Fruit fly (Drosophila melanogaster) whole organism, embryonic: ENCODE results near the gene Gfat2.

ENCODE experiments used
- Adf1 ChIP-seq: fragments of 200-800 bp; sonication (Bioruptor generic); IDR thresholded peaks from 2 replicates; pipeline ENCODE4 v1.3.6; 2022; ENCODE audit warnings: missing biosample characterization, missing genetic modification characterization
- Atf3 ChIP-seq: fragments of 200-800 bp; sonication (Bioruptor generic); optimal IDR thresholded peaks from 3 replicates; lab custom pipeline; 2016; ENCODE audit warnings: missing biosample characterization, missing genetic modification characterization
- CG11456 ChIP-seq: fragments of 200-800 bp; sonication (Bioruptor generic); IDR thresholded peaks from 3 replicates; pipeline ENCODE4 v1.3.6; 2022; ENCODE audit warnings: missing biosample characterization, missing genetic modification characterization
- CG12219 ChIP-seq: fragments of 200-800 bp; sonication (Bioruptor generic); optimal IDR thresholded peaks from 3 replicates; lab custom pipeline; 2018; ENCODE audit warnings: missing biosample characterization, mild to moderate bottlenecking, missing genetic modification characterization
- CG13894 ChIP-seq: fragments of 200-800 bp; sonication (Bioruptor generic); optimal IDR thresholded peaks from 3 replicates; lab custom pipeline; 2018; ENCODE audit warnings: missing biosample characterization, mild to moderate bottlenecking, missing genetic modification characterization, moderate library complexity
- CG15514 ChIP-seq: fragments of 200-800 bp; sonication (Bioruptor generic); optimal IDR thresholded peaks from 3 replicates; lab custom pipeline; 2017; ENCODE audit warnings: missing biosample characterization, missing genetic modification characterization, mild to moderate bottlenecking, moderate library complexity, missing genetic modification reagents
- CG17568 ChIP-seq: fragments of 200-800 bp; sonication (Bioruptor generic); optimal IDR thresholded peaks from 2 replicates; lab custom pipeline; 2018; ENCODE audit warnings: missing biosample characterization, mild to moderate bottlenecking, missing genetic modification characterization, moderate library complexity
- CG1832 ChIP-seq: fragments of 200-800 bp; sonication (Bioruptor generic); optimal IDR thresholded peaks from 2 replicates; lab custom pipeline; 2017; ENCODE audit warnings: missing biosample characterization, mild to moderate bottlenecking, missing genetic modification characterization, inconsistent platforms
- CG2199 ChIP-seq: fragments of 200-800 bp; sonication (Bioruptor generic); IDR thresholded peaks from 3 replicates; pipeline ENCODE4 v1.3.6; 2022; ENCODE audit warnings: missing biosample characterization, missing genetic modification characterization
- CG32772 ChIP-seq: fragments of 200-800 bp; sonication (Bioruptor generic); IDR thresholded peaks from 2 replicates; pipeline ENCODE4 v1.3.6; 2022; ENCODE audit warnings: missing biosample characterization, missing genetic modification characterization
- CG7987 ChIP-seq: fragments of 200-800 bp; sonication (Bioruptor generic); optimal IDR thresholded peaks from 2 replicates; lab custom pipeline; 2018; ENCODE audit warnings: missing biosample characterization, mild to moderate bottlenecking, missing genetic modification characterization, moderate library complexity
- CG8290 ChIP-seq, 3 experiments: fragments of 200-800 bp; sonication (Bioruptor generic); optimal IDR thresholded peaks; 2 replicates each; lab custom pipeline; 2016 to 2019; ENCODE audit warnings: missing biosample characterization in 3 of 3, missing genetic modification characterization in 3 of 3, mild to moderate bottlenecking in 2 of 3, moderate library complexity in 1 of 3
- CG9727 ChIP-seq: fragments of 200-800 bp; sonication (Bioruptor generic); optimal IDR thresholded peaks from 3 replicates; lab custom pipeline; 2017; ENCODE audit warnings: missing biosample characterization, mild to moderate bottlenecking, missing genetic modification characterization
- Camta ChIP-seq: fragments of 200-800 bp; sonication (Bioruptor generic); optimal IDR thresholded peaks from 2 replicates; lab custom pipeline; 2016; ENCODE audit warnings: missing biosample characterization, missing genetic modification characterization
- CrebB ChIP-seq: fragments of 200-800 bp; sonication (Bioruptor generic); optimal IDR thresholded peaks from 3 replicates; lab custom pipeline; 2018; ENCODE audit warnings: missing biosample characterization, mild to moderate bottlenecking, missing genetic modification characterization
- D ChIP-seq, 2 experiments: fragments of 200-800 bp in 1 of 2; fragments of >200 bp in 1 of 2; sonication (Bioruptor generic) in 1 of 2; optimal IDR thresholded peaks; 2 replicates in 1 of 2; 3 replicates in 1 of 2; lab custom pipeline; 2017; ENCODE audit warnings: mild to moderate bottlenecking in 1 of 2, missing biosample characterization in 1 of 2, missing genetic modification characterization in 1 of 2, missing genetic modification reagents in 1 of 2
- Drgx ChIP-seq: fragments of 200-800 bp; sonication (Bioruptor generic); IDR thresholded peaks from 2 replicates; pipeline ENCODE4 v1.3.6; 2022; ENCODE audit warnings: missing biosample characterization, missing genetic modification characterization
- Gug ChIP-seq: fragments of 200-800 bp; sonication (Bioruptor generic); IDR thresholded peaks from 4 replicates; pipeline ENCODE4 v1.3.6; 2022; ENCODE audit warnings: missing biosample characterization, missing genetic modification characterization
- Hmr ChIP-seq: fragments of 200-800 bp; sonication (Bioruptor generic); optimal IDR thresholded peaks from 3 replicates; lab custom pipeline; 2017; ENCODE audit warnings: mild to moderate bottlenecking, missing biosample characterization, missing genetic modification reagents, missing genetic modification characterization
- Max ChIP-seq: fragments of 200-800 bp; sonication (Bioruptor generic); optimal IDR thresholded peaks from 2 replicates; lab custom pipeline; 2016; ENCODE audit warnings: missing biosample characterization, mild to moderate bottlenecking, missing genetic modification characterization
- Med ChIP-seq: fragments of 200-800 bp; sonication (Bioruptor generic); peaks from one replicate; lab custom pipeline; 2016; ENCODE audit warnings: missing biosample characterization, missing genetic modification characterization, mild to moderate bottlenecking, inconsistent platforms, moderate library complexity
- Nf-YB ChIP-seq: fragments of 200-800 bp; sonication (Bioruptor generic); optimal IDR thresholded peaks from 3 replicates; lab custom pipeline; 2019; ENCODE audit warnings: missing biosample characterization, mild to moderate bottlenecking, missing genetic modification characterization, moderate library complexity
- Sin3A ChIP-seq: fragments of >200 bp; optimal IDR thresholded peaks from 2 replicates; lab custom pipeline; 2018
- Sox100B ChIP-seq: fragments of 200-800 bp; sonication (Bioruptor generic); optimal IDR thresholded peaks from 3 replicates; lab custom pipeline; 2018; ENCODE audit warnings: missing biosample characterization, mild to moderate bottlenecking, missing genetic modification characterization
- Trl ChIP-seq, 3 experiments: fragments of >200 bp in 2 of 3; fragments of 200-800 bp in 1 of 3; sonication (Bioruptor generic) in 1 of 3; optimal IDR thresholded peaks; 2 replicates in 1 of 3; 3 replicates in 2 of 3; lab custom pipeline; 2016 to 2017; ENCODE audit warnings: missing biosample characterization in 1 of 3, missing genetic modification characterization in 1 of 3
- YL-1 ChIP-seq: fragments of 200-800 bp; sonication (Bioruptor generic); optimal IDR thresholded peaks from 3 replicates; lab custom pipeline; 2017; ENCODE audit warnings: missing biosample characterization, mild to moderate bottlenecking, missing genetic modification characterization
- ac ChIP-seq: fragments of 200-800 bp; sonication (Bioruptor generic); optimal IDR thresholded peaks from 3 replicates; lab custom pipeline; 2017; ENCODE audit warnings: missing biosample characterization, mild to moderate bottlenecking, missing genetic modification characterization
- bbx ChIP-seq: fragments of 200-800 bp; sonication (Bioruptor generic); IDR thresholded peaks from 2 replicates; pipeline ENCODE4 v1.3.6; 2022; ENCODE audit warnings: missing biosample characterization, missing genetic modification characterization; ENCODE audit not compliant: partially characterized antibody
- bigmax ChIP-seq: fragments of 200-800 bp; sonication (Bioruptor generic); optimal IDR thresholded peaks from 2 replicates; lab custom pipeline; 2018; ENCODE audit warnings: missing biosample characterization, mild to moderate bottlenecking, missing genetic modification characterization
- cad ChIP-seq: fragments of >200 bp; optimal IDR thresholded peaks from 2 replicates; lab custom pipeline; 2017; ENCODE audit warnings: missing biosample characterization, missing genetic modification characterization
- cato ChIP-seq: fragments of 200-800 bp; sonication (Bioruptor generic); optimal IDR thresholded peaks from 2 replicates; lab custom pipeline; 2016; ENCODE audit warnings: missing biosample characterization, missing genetic modification characterization, borderline replicate concordance
- cg ChIP-seq: fragments of 200-800 bp; sonication (Bioruptor generic); optimal IDR thresholded peaks from 3 replicates; lab custom pipeline; 2019; ENCODE audit warnings: missing biosample characterization, mild to moderate bottlenecking, missing genetic modification characterization, moderate library complexity
- chinmo ChIP-seq: fragments of 200-800 bp; sonication (Bioruptor generic); IDR thresholded peaks from 4 replicates; pipeline ENCODE4 v1.3.6; 2022; ENCODE audit warnings: missing biosample characterization, missing genetic modification characterization; ENCODE audit not compliant: partially characterized antibody
- ci ChIP-seq: fragments of 200-800 bp; sonication (Bioruptor generic); IDR thresholded peaks from 3 replicates; pipeline ENCODE4 v1.3.6; 2022; ENCODE audit warnings: missing biosample characterization, missing genetic modification characterization
- crp ChIP-seq, 2 experiments: fragments of 200-800 bp; sonication (Bioruptor generic); optimal IDR thresholded peaks; 2 replicates in 1 of 2; 3 replicates in 1 of 2; lab custom pipeline; 2017; ENCODE audit warnings: missing biosample characterization in 2 of 2, missing genetic modification characterization in 2 of 2, mild to moderate bottlenecking in 1 of 2, moderate library complexity in 1 of 2
- dimm ChIP-seq: fragments of 200-800 bp; sonication (Bioruptor generic); IDR thresholded peaks from 2 replicates; pipeline ENCODE4 v1.3.6; 2022; ENCODE audit warnings: missing biosample characterization, missing genetic modification characterization
- dm ChIP-seq: fragments of 200-800 bp; sonication (Bioruptor generic); optimal IDR thresholded peaks from 3 replicates; lab custom pipeline; 2016; ENCODE audit warnings: missing biosample characterization, missing genetic modification characterization
- exex ChIP-seq: fragments of 200-800 bp; sonication (Bioruptor generic); optimal IDR thresholded peaks from 4 replicates; lab custom pipeline; 2018; ENCODE audit warnings: missing biosample characterization, mild to moderate bottlenecking, missing genetic modification characterization, moderate library complexity
- grau ChIP-seq: fragments of 200-800 bp; optimal IDR thresholded peaks from 3 replicates; lab custom pipeline; 2019; ENCODE audit warnings: missing biosample characterization, mild to moderate bottlenecking, missing genetic modification characterization, moderate library complexity
- grn ChIP-seq: fragments of 200-800 bp; sonication (Bioruptor generic); optimal IDR thresholded peaks from 3 replicates; lab custom pipeline; 2017; ENCODE audit warnings: missing biosample characterization, missing genetic modification characterization
- jigr1 ChIP-seq: fragments of 200-800 bp; sonication (Bioruptor generic); IDR thresholded peaks from 3 replicates; pipeline ENCODE4 v1.3.6; 2022; ENCODE audit warnings: missing biosample characterization, missing genetic modification characterization
- lilli ChIP-seq: fragments of 200-800 bp; sonication (Bioruptor generic); optimal IDR thresholded peaks from 3 replicates; lab custom pipeline; 2016; ENCODE audit warnings: missing biosample characterization, missing genetic modification characterization
- ro ChIP-seq: fragments of 200-800 bp; sonication (Bioruptor generic); IDR thresholded peaks from 2 replicates; pipeline ENCODE4 v1.3.6; 2022; ENCODE audit warnings: missing biosample characterization, missing genetic modification characterization
- sens ChIP-seq: fragments of 200-800 bp; sonication (Bioruptor generic); peaks from one replicate; lab custom pipeline; 2016; ENCODE audit warnings: missing biosample characterization, missing genetic modification characterization
- sim ChIP-seq: fragments of 200-800 bp; sonication (Bioruptor generic); IDR thresholded peaks from 2 replicates; pipeline ENCODE4 v1.3.6; 2022; ENCODE audit warnings: missing biosample characterization, missing genetic modification characterization
- trem ChIP-seq: fragments of 200-800 bp; optimal IDR thresholded peaks from 3 replicates; lab custom pipeline; 2019; ENCODE audit warnings: missing biosample characterization, mild to moderate bottlenecking, missing genetic modification characterization, moderate library complexity
- vvl ChIP-seq: fragments of 200-800 bp; sonication (Bioruptor generic); IDR thresholded peaks from 2 replicates; pipeline ENCODE4 v1.3.6; 2022; ENCODE audit warnings: missing biosample characterization, missing genetic modification characterization

Gene Gfat2

dm6 chr3R:28330266-28331125 lies 9.1 kb downstream of the Gfat2 start (continued):
- peak; percentile 12 for TF ChIP-seq CG15514 (GFP tag; lab: Kevin White, UChicago)
- peak; percentile 77 for TF ChIP-seq dm (GFP tag; lab: Kevin White, UChicago)
- TF ChIP-seq chinmo (GFP tag; lab: Robert Waterston, UW) = peak; percentile 87; the same call in 3 of the 4 replicates
- peak; percentile 64 for TF ChIP-seq Med (GFP tag; lab: Kevin White, UChicago)
- TF ChIP-seq vvl (GFP tag; lab: Robert Waterston, UW) = peak; percentile 77
- no peak for TF ChIP-seq Drgx (GFP tag; lab: Robert Waterston, UW)
- TF ChIP-seq ci = peak; percentile 16; the same call in 1 of the 3 replicates
- peak; percentile 48 for TF ChIP-seq CG9727 (GFP tag; lab: Kevin White, UChicago)
- TF ChIP-seq bbx (GFP tag; lab: Robert Waterston, UW) = 0 out of 2 replicates have a peak, but pooled peaks have one; percentile 38
- no peak for TF ChIP-seq Nf-YB (GFP tag; lab: Kevin White, UChicago)
- TF ChIP-seq jigr1 = no peak
- TF ChIP-seq CrebB = peak; percentile 53
- TF ChIP-seq dimm (GFP tag; lab: Robert Waterston, UW) = no peak
- peak; percentile 62 for TF ChIP-seq CG1832 (GFP tag; lab: Kevin White, UChicago)
- peak; percentile 38 for TF ChIP-seq exex (tag; lab: Kevin White, UChicago)
- peak; percentile 10 for TF ChIP-seq cad (GFP tag; lab: Kevin White, UChicago)
- no peak for TF ChIP-seq ro (GFP tag; lab: Robert Waterston, UW)
- peak; percentile 25 for TF ChIP-seq Hmr (GFP tag; lab: Kevin White, UChicago)
- TF ChIP-seq sim (GFP tag; lab: Robert Waterston, UW) = no peak
- peak; percentile 18 for TF ChIP-seq CG7987 (GFP tag; lab: Kevin White, UChicago)
- TF ChIP-seq ac (GFP tag; lab: Kevin White, UChicago) = no peak
- peak; percentile 78 for TF ChIP-seq CG13894
- no peak for TF ChIP-seq CG17568 (GFP tag; lab: Kevin White, UChicago)
- peak; percentile 39 for TF ChIP-seq cg (GFP tag; lab: Kevin White, UChicago)
- TF ChIP-seq Adf1 = no peak
- no peak for TF ChIP-seq Atf3
- TF ChIP-seq Sox100B = no peak
- peak; percentile 38 for TF ChIP-seq trem
- TF ChIP-seq D (optimal IDR thresholded peaks at IDR 0.05; lab: Kevin White, UChicago) = no peak
- no peak for TF ChIP-seq D (GFP tag; optimal IDR thresholded peaks at IDR 0.05; lab: Kevin White, UChicago)
- TF ChIP-seq Camta (GFP tag; lab: Kevin White, UChicago) = no peak
- TF ChIP-seq Max (GFP tag; lab: Kevin White, UChicago) = no peak
- TF ChIP-seq grn = peak; percentile 17
- peak; percentile 5 for TF ChIP-seq CG12219 (GFP tag; lab: Kevin White, UChicago)
- TF ChIP-seq bigmax = peak; percentile 44
- TF ChIP-seq Trl (optimal IDR thresholded peaks at IDR 0.05; lab: Kevin White, UChicago) = peak; percentile 88 to 94
- TF ChIP-seq Trl (GFP tag; optimal IDR thresholded peaks at IDR 0.05; lab: Kevin White, UChicago) = no peak
- no peak for TF ChIP-seq CG11456
- TF ChIP-seq Gug = no peak
- TF ChIP-seq grau (tag; lab: Kevin White, UChicago) = peak; percentile 60
- peak; percentile 86 for TF ChIP-seq sens (GFP tag; lab: Kevin White, UChicago)
- peak in 1 of 2 experiments; percentile 62 for TF ChIP-seq crp (GFP tag; optimal IDR thresholded peaks at IDR 0.05; lab: Kevin White, UChicago)
- peak; percentile 18 for TF ChIP-seq YL-1 (GFP tag; lab: Kevin White, UChicago)
- TF ChIP-seq CG2199 (GFP tag; lab: Robert Waterston, UW) = 0 out of 3 replicates have a peak, but pooled peaks have one; percentile 52
- no peak for TF ChIP-seq Sin3A (lab: Kevin White, UChicago)
- no peak for TF ChIP-seq CG32772 (GFP tag; lab: Robert Waterston, UW)
- TF ChIP-seq lilli = no peak
- TF ChIP-seq CG8290 (GFP tag; optimal IDR thresholded peaks at IDR 0.05; lab: Kevin White, UChicago) = no peak
- peak in 1 of 2 experiments; percentile 63 for TF ChIP-seq CG8290 (tag; optimal IDR thresholded peaks at IDR 0.05; lab: Kevin White, UChicago)
- TF ChIP-seq cato (GFP tag; lab: Kevin White, UChicago) = no peak
